Fruit fly (Drosophila melanogaster): ENCODE results near the gene CG34106.

Gene CG34106

dm6 chr2L:17203833-17204232, 73.0 kb downstream of the CG34106 start:
- TF ChIP-seq Hr78 (GFP tag; optimal IDR thresholded peaks at IDR 0.05) (no peak), OdsH (GFP tag; optimal IDR thresholded peaks at IDR 0.05) (no peak), psq (GFP tag; optimal IDR thresholded peaks at IDR 0.05) (no peak), Abd-B (GFP tag; optimal IDR thresholded peaks at IDR 0.05) (no peak), Rel (GFP tag; optimal IDR thresholded peaks at IDR 0.05) (no peak), Rel (tag; optimal IDR thresholded peaks at IDR 0.05) (no peak), Hnf4 (GFP tag; optimal IDR thresholded peaks at IDR 0.05) (peak; percentile 9), foxo (GFP tag; optimal IDR thresholded peaks at IDR 0.05) (peak in 1 of 2 experiments; percentile 16), sv (GFP tag; optimal IDR thresholded peaks at IDR 0.05) (peak; percentile 27), brk (GFP tag; optimal IDR thresholded peaks at IDR 0.05) (no peak), Jra (GFP tag; optimal IDR thresholded peaks at IDR 0.05) (no peak), CG9705 (GFP tag; optimal IDR thresholded peaks at IDR 0.05) (no peak)

dm6 chr2L:17207072-17207471, 76.2 kb downstream of the CG34106 start:
- peak; percentile 15 for TF ChIP-seq fru (GFP tag; optimal IDR thresholded peaks at IDR 0.05)
- peak; percentile 8 for TF ChIP-seq Sp1 (GFP tag; optimal IDR thresholded peaks at IDR 0.05)
- TF ChIP-seq foxo (GFP tag; optimal IDR thresholded peaks at IDR 0.05) = peak in 1 of 2 experiments; percentile 29
- peak; percentile 26 for TF ChIP-seq HLH106 (tag; optimal IDR thresholded peaks at IDR 0.05)
- no peak for TF ChIP-seq rgr (GFP tag; optimal IDR thresholded peaks at IDR 0.05)
- TF ChIP-seq psq (GFP tag; optimal IDR thresholded peaks at IDR 0.05) = peak; percentile 9

dm6 chr2L:17216847-17217246, 86.0 kb downstream of the CG34106 start:
- TF ChIP-seq Jra (GFP tag; optimal IDR thresholded peaks at IDR 0.05) (no peak), pan (optimal IDR thresholded peaks at IDR 0.05) (no peak), foxo (GFP tag; optimal IDR thresholded peaks at IDR 0.05) (no peak), rgr (GFP tag; optimal IDR thresholded peaks at IDR 0.05) (no peak), psq (GFP tag; optimal IDR thresholded peaks at IDR 0.05) (no peak), dmrt93B (GFP tag; optimal IDR thresholded peaks at IDR 0.05) (no peak), CrebA (GFP tag; optimal IDR thresholded peaks at IDR 0.05; ENCODE audit: borderline replicate concordance) (no peak), h (GFP tag; optimal IDR thresholded peaks at IDR 0.05) (no peak), fru (GFP tag; optimal IDR thresholded peaks at IDR 0.05) (no peak), OdsH (GFP tag; optimal IDR thresholded peaks at IDR 0.05) (no peak), ey (GFP tag; optimal IDR thresholded peaks at IDR 0.05) (no peak), sv (GFP tag; optimal IDR thresholded peaks at IDR 0.05) (no peak), N (GFP tag; optimal IDR thresholded peaks at IDR 0.05) (no peak), Mio (GFP tag; optimal IDR thresholded peaks at IDR 0.05) (no peak), HLH106 (tag; optimal IDR thresholded peaks at IDR 0.05) (no peak), woc (GFP tag; optimal IDR thresholded peaks at IDR 0.05) (no peak), brk (GFP tag; optimal IDR thresholded peaks at IDR 0.05) (no peak), Hr83 (GFP tag; optimal IDR thresholded peaks at IDR 0.05; ENCODE audit: poor library complexity, severe bottlenecking) (no peak), Hnf4 (GFP tag; optimal IDR thresholded peaks at IDR 0.05) (no peak)

- no peak for TF ChIP-seq GATAd (GFP tag; optimal IDR thresholded peaks at IDR 0.05)
- no peak for TF ChIP-seq ey (GFP tag; optimal IDR thresholded peaks at IDR 0.05)
- TF ChIP-seq lola (GFP tag; optimal IDR thresholded peaks at IDR 0.05) = no peak
- no peak for TF ChIP-seq dmrt93B (GFP tag; optimal IDR thresholded peaks at IDR 0.05)
- no peak for TF ChIP-seq br (GFP tag; optimal IDR thresholded peaks at IDR 0.05)
- TF ChIP-seq Mio (GFP tag; optimal IDR thresholded peaks at IDR 0.05) = no peak
- TF ChIP-seq Rel (GFP tag; optimal IDR thresholded peaks at IDR 0.05) = no peak
- TF ChIP-seq Rel (tag; optimal IDR thresholded peaks at IDR 0.05) = no peak
- TF ChIP-seq CG9705 (GFP tag; optimal IDR thresholded peaks at IDR 0.05) = no peak
- TF ChIP-seq CrebA (GFP tag; optimal IDR thresholded peaks at IDR 0.05; ENCODE audit: borderline replicate concordance) = no peak
- no peak for TF ChIP-seq HLH106 (tag; optimal IDR thresholded peaks at IDR 0.05)
- TF ChIP-seq Hnf4 (GFP tag; optimal IDR thresholded peaks at IDR 0.05) = no peak
- TF ChIP-seq Myc (optimal IDR thresholded peaks at IDR 0.05) = no peak
- TF ChIP-seq CG32264 (GFP tag; optimal IDR thresholded peaks at IDR 0.05) = no peak
Observed at dm6 chr2L:17221462-17221861, 90.6 kb downstream of the CG34106 start.

dm6 chr2L:17222176-17222575, 91.4 kb downstream of the CG34106 start:
- no peak for TF ChIP-seq rgr (GFP tag; optimal IDR thresholded peaks at IDR 0.05)
- TF ChIP-seq foxo (GFP tag; optimal IDR thresholded peaks at IDR 0.05) = no peak
- no peak for TF ChIP-seq sage (GFP tag; optimal IDR thresholded peaks at IDR 0.05)
- no peak for TF ChIP-seq Mio (GFP tag; optimal IDR thresholded peaks at IDR 0.05)
- no peak for TF ChIP-seq brk (GFP tag; optimal IDR thresholded peaks at IDR 0.05)
- TF ChIP-seq jim (GFP tag; optimal IDR thresholded peaks at IDR 0.05) = no peak
- no peak for TF ChIP-seq Abd-B (GFP tag; optimal IDR thresholded peaks at IDR 0.05)
- no peak for TF ChIP-seq Myc (optimal IDR thresholded peaks at IDR 0.05)
- no peak for TF ChIP-seq usp (GFP tag; optimal IDR thresholded peaks at IDR 0.05)
- TF ChIP-seq OdsH (GFP tag; optimal IDR thresholded peaks at IDR 0.05) = no peak
- TF ChIP-seq lola (GFP tag; optimal IDR thresholded peaks at IDR 0.05) = no peak
- TF ChIP-seq psq (GFP tag; optimal IDR thresholded peaks at IDR 0.05) = no peak
- no peak for TF ChIP-seq Jra (GFP tag; optimal IDR thresholded peaks at IDR 0.05)
- no peak for TF ChIP-seq h (GFP tag; optimal IDR thresholded peaks at IDR 0.05)
- no peak for TF ChIP-seq N (GFP tag; optimal IDR thresholded peaks at IDR 0.05)
- no peak for TF ChIP-seq Hnf4 (GFP tag; optimal IDR thresholded peaks at IDR 0.05)
- TF ChIP-seq Hr78 (GFP tag; optimal IDR thresholded peaks at IDR 0.05) = no peak
- no peak for TF ChIP-seq HLH106 (tag; optimal IDR thresholded peaks at IDR 0.05)
- no peak for TF ChIP-seq woc (GFP tag; optimal IDR thresholded peaks at IDR 0.05)
- no peak for TF ChIP-seq Dfd (GFP tag; optimal IDR thresholded peaks at IDR 0.05)

All from whole organism, wandering third instar larva.